Worm (Caenorhabditis elegans): ENCODE results near the gene clec-117.

- TF ChIP-seq flt-1 (GFP tag; IDR thresholded peaks at IDR 0.05) (no peak), T22C8.4 (GFP tag; IDR thresholded peaks at IDR 0.05) (no peak), ref-1 (GFP tag; conservative IDR thresholded peaks at IDR 0.05) (no peak)
Measured at ce11 chrII:303927-304711, 7.3 kb upstream of the clec-117 start.

All from whole organism, midembryonic.